Worm (Caenorhabditis elegans): Measurements from ENCODE around the gene F48G7.9.
A peak's percentile ranks its signal among the peaks of the same experiment; 100 is the strongest.

F48G7.9 gene

ce11 chrV:636281-636680 lies 7.9 kb upstream of the F48G7.9 start, which contains the start of gene pals-31:
TSS of gene pals-31 (plus strand) at chrV:636581.
- TF ChIP-seq ZK546.5 (tag; optimal IDR thresholded peaks at IDR 0.05) = no peak
- no peak for TF ChIP-seq nhr-12 (tag; optimal IDR thresholded peaks at IDR 0.05)
- no peak for TF ChIP-seq nhr-11 (tag; optimal IDR thresholded peaks at IDR 0.05)
- no peak for TF ChIP-seq unc-55 (GFP tag; optimal IDR thresholded peaks at IDR 0.05)
- no peak for TF ChIP-seq unc-62 (GFP tag; optimal IDR thresholded peaks at IDR 0.05)
- no peak for TF ChIP-seq ama-1 (optimal IDR thresholded peaks at IDR 0.05)
- TF ChIP-seq nhr-10 (tag; optimal IDR thresholded peaks at IDR 0.05) = no peak

- TF ChIP-seq dmd-4 (tag; optimal IDR thresholded peaks at IDR 0.05) (no peak), nhr-77 (tag; optimal IDR thresholded peaks at IDR 0.05) (no peak), mbf-1 (tag; optimal IDR thresholded peaks at IDR 0.05) (no peak), snpc-4 (tag; optimal IDR thresholded peaks at IDR 0.05) (peak; percentile 74), nhr-237 (tag; optimal IDR thresholded peaks at IDR 0.05) (no peak), ceh-16 (tag; optimal IDR thresholded peaks at IDR 0.05) (no peak), unc-62 (GFP tag; optimal IDR thresholded peaks at IDR 0.05) (no peak), nhr-25 (tag; optimal IDR thresholded peaks at IDR 0.05) (peak; percentile 25), lin-13 (GFP tag; optimal IDR thresholded peaks at IDR 0.05) (no peak), sma-9 (GFP tag; optimal IDR thresholded peaks at IDR 0.05) (peak; percentile 9), sma-9 (tag; optimal IDR thresholded peaks at IDR 0.05) (no peak), sem-4 (tag; optimal IDR thresholded peaks at IDR 0.05) (no peak), nhr-6 (tag; optimal IDR thresholded peaks at IDR 0.05) (no peak), peb-1 (tag; optimal IDR thresholded peaks at IDR 0.05) (no peak), ztf-11 (tag; optimal IDR thresholded peaks at IDR 0.05) (no peak), nhr-129 (tag; optimal IDR thresholded peaks at IDR 0.05) (peak; percentile 21), fos-1 (tag; optimal IDR thresholded peaks at IDR 0.05) (peak; percentile 44), gmeb-1 (tag; optimal IDR thresholded peaks at IDR 0.05) (peak; percentile 31), R02D3.7 (tag; optimal IDR thresholded peaks at IDR 0.05) (no peak), blmp-1 (tag; optimal IDR thresholded peaks at IDR 0.05; ENCODE audit: insufficient read depth) (no peak), nhr-21 (tag; optimal IDR thresholded peaks at IDR 0.05) (no peak), crh-2 (tag; optimal IDR thresholded peaks at IDR 0.05) (peak; percentile 47), C34F6.9 (tag; optimal IDR thresholded peaks at IDR 0.05) (peak; percentile 4), zag-1 (tag; optimal IDR thresholded peaks at IDR 0.05) (no peak), skn-1 (tag; optimal IDR thresholded peaks at IDR 0.05) (no peak)
Measured at ce11 chrV:635630-636029, 7.2 kb upstream of the F48G7.9 start.

ce11 chrV:634855-635254 lies 6.4 kb upstream of the F48G7.9 start, which contains the start of gene F48G7.10:
TSS of gene F48G7.10 (minus strand) at chrV:634955.
- TF ChIP-seq blmp-1 (tag; optimal IDR thresholded peaks at IDR 0.05; ENCODE audit: insufficient read depth) (no peak), dmd-4 (tag; optimal IDR thresholded peaks at IDR 0.05) (no peak), skn-1 (tag; optimal IDR thresholded peaks at IDR 0.05) (no peak), alr-1 (tag; optimal IDR thresholded peaks at IDR 0.05) (no peak)

ce11 chrV:631832-632231 lies 3.4 kb upstream of the F48G7.9 start:
- TF ChIP-seq sem-4 (tag; optimal IDR thresholded peaks at IDR 0.05) = no peak
- TF ChIP-seq alr-1 (tag; optimal IDR thresholded peaks at IDR 0.05) = no peak
- no peak for TF ChIP-seq nhr-6 (tag; optimal IDR thresholded peaks at IDR 0.05)
- TF ChIP-seq C34F6.9 (tag; optimal IDR thresholded peaks at IDR 0.05) = peak; percentile 13
- no peak for TF ChIP-seq fos-1 (tag; optimal IDR thresholded peaks at IDR 0.05)
- no peak for TF ChIP-seq ama-1 (optimal IDR thresholded peaks at IDR 0.05)
- TF ChIP-seq dmd-4 (tag; optimal IDR thresholded peaks at IDR 0.05) = no peak
- no peak for TF ChIP-seq nhr-77 (tag; optimal IDR thresholded peaks at IDR 0.05)
- no peak for TF ChIP-seq mbf-1 (tag; optimal IDR thresholded peaks at IDR 0.05)
- peak; percentile 48 for TF ChIP-seq unc-55 (GFP tag; optimal IDR thresholded peaks at IDR 0.05)
- TF ChIP-seq nhr-129 (tag; optimal IDR thresholded peaks at IDR 0.05) = peak; percentile 15
- TF ChIP-seq ztf-4 (tag; optimal IDR thresholded peaks at IDR 0.05) = no peak
- TF ChIP-seq egl-27 (tag; optimal IDR thresholded peaks at IDR 0.05) = no peak
- no peak for TF ChIP-seq elt-1 (tag; optimal IDR thresholded peaks at IDR 0.05)
- TF ChIP-seq nhr-21 (tag; optimal IDR thresholded peaks at IDR 0.05) = no peak
- TF ChIP-seq nhr-25 (tag; optimal IDR thresholded peaks at IDR 0.05) = no peak
- no peak for TF ChIP-seq unc-39 (tag; optimal IDR thresholded peaks at IDR 0.05)
- TF ChIP-seq ztf-1 (GFP tag; conservative IDR thresholded peaks at IDR 0.05) = no peak
- TF ChIP-seq R02D3.7 (tag; optimal IDR thresholded peaks at IDR 0.05) = no peak
- no peak for TF ChIP-seq sma-3 (GFP tag; optimal IDR thresholded peaks at IDR 0.05)
- TF ChIP-seq nhr-12 (tag; optimal IDR thresholded peaks at IDR 0.05) = no peak
- TF ChIP-seq elt-3 (tag; optimal IDR thresholded peaks at IDR 0.05) = no peak
- no peak for TF ChIP-seq crh-2 (tag; optimal IDR thresholded peaks at IDR 0.05)
- TF ChIP-seq ceh-16 (tag; optimal IDR thresholded peaks at IDR 0.05) = no peak
- no peak for TF ChIP-seq lsy-2 (tag; optimal IDR thresholded peaks at IDR 0.05)
- TF ChIP-seq nhr-237 (tag; optimal IDR thresholded peaks at IDR 0.05) = no peak
- TF ChIP-seq ceh-82 (tag; optimal IDR thresholded peaks at IDR 0.05) = no peak
- TF ChIP-seq unc-62 (GFP tag; optimal IDR thresholded peaks at IDR 0.05) = no peak
- peak; percentile 24 for TF ChIP-seq sma-9 (GFP tag; optimal IDR thresholded peaks at IDR 0.05)
- TF ChIP-seq sma-9 (tag; optimal IDR thresholded peaks at IDR 0.05) = no peak
- no peak for TF ChIP-seq lin-11 (tag; optimal IDR thresholded peaks at IDR 0.05)
- no peak for TF ChIP-seq mdl-1 (tag; optimal IDR thresholded peaks at IDR 0.05)

All from whole organism, L2 larva.